Worm (Caenorhabditis elegans) whole organism, mixed stage, embryonic: Measurements from ENCODE around the gene coq-8.

ENCODE experiments used
- M03D4.4 ChIP-seq: sonication (generic microtip); optimal IDR thresholded peaks from 2 replicates; lab custom pipeline; 2017; ENCODE audit warnings: mild to moderate bottlenecking, missing genetic modification characterization, missing compliant biosample characterization
- bed-3 ChIP-seq: fragments of 200-800 bp; sonication (Bioruptor generic); optimal IDR thresholded peaks from 3 replicates; lab custom pipeline; 2018; ENCODE audit warnings: mild to moderate bottlenecking, missing genetic modification characterization, moderate library complexity, missing compliant biosample characterization
- blmp-1 ChIP-seq: fragments of 150-350 bp; optimal IDR thresholded peaks from 2 replicates; lab custom pipeline; 2014; ENCODE audit warnings: missing biosample characterization, missing genetic modification characterization
- ceh-39 ChIP-seq: fragments of 150-350 bp; optimal IDR thresholded peaks from 2 replicates; lab custom pipeline; 2014; ENCODE audit warnings: missing biosample characterization, missing genetic modification characterization
- ceh-83 ChIP-seq: fragments of 200-800 bp; sonication (Bioruptor generic); optimal IDR thresholded peaks from 2 replicates; lab custom pipeline; 2018; ENCODE audit warnings: mild to moderate bottlenecking, missing genetic modification characterization, missing compliant biosample characterization
- ces-1 ChIP-seq: fragments of 150-350 bp; optimal IDR thresholded peaks from 2 replicates; lab custom pipeline; 2014; ENCODE audit warnings: missing biosample characterization, missing genetic modification reagents, missing genetic modification characterization
- cnd-1 ChIP-seq: fragments of 200-800 bp; sonication (Bioruptor generic); optimal IDR thresholded peaks from 2 replicates; lab custom pipeline; 2018; ENCODE audit warnings: mild to moderate bottlenecking, missing genetic modification characterization, missing compliant biosample characterization
- elt-1 ChIP-seq: sonication (generic microtip); optimal IDR thresholded peaks from 2 replicates; lab custom pipeline; 2017; ENCODE audit warnings: missing genetic modification characterization, mild to moderate bottlenecking, missing compliant biosample characterization, antibody characterized with exemption, moderate library complexity, borderline replicate concordance; ENCODE audit not compliant: insufficient read depth
- elt-3 ChIP-seq: fragments of 150-350 bp; optimal IDR thresholded peaks from 2 replicates; lab custom pipeline; 2014; ENCODE audit warnings: missing biosample characterization, missing genetic modification characterization
- flh-1 ChIP-seq: fragments of 200-800 bp; sonication (Bioruptor generic); optimal IDR thresholded peaks from 2 replicates; lab custom pipeline; 2018; ENCODE audit warnings: mild to moderate bottlenecking, missing genetic modification characterization, moderate library complexity, missing compliant biosample characterization
- ham-2 ChIP-seq: fragments of 200-800 bp; sonication (Bioruptor generic); optimal IDR thresholded peaks from 2 replicates; lab custom pipeline; 2018; ENCODE audit warnings: mild to moderate bottlenecking, missing genetic modification characterization, missing compliant biosample characterization
- lin-13 ChIP-seq: fragments of 150-350 bp; optimal IDR thresholded peaks from 2 replicates; lab custom pipeline; 2014; ENCODE audit warnings: missing biosample characterization, missing genetic modification characterization
- lin-32 ChIP-seq: fragments of 200-800 bp; sonication (Bioruptor generic); optimal IDR thresholded peaks from 2 replicates; lab custom pipeline; 2018; ENCODE audit warnings: mild to moderate bottlenecking, missing genetic modification characterization, missing compliant biosample characterization
- lsy-2 ChIP-seq: fragments of 150-350 bp; optimal IDR thresholded peaks from 2 replicates; lab custom pipeline; 2014; ENCODE audit warnings: missing biosample characterization, missing genetic modification characterization
- mab-5 ChIP-seq: fragments of 150-350 bp; optimal IDR thresholded peaks from 2 replicates; lab custom pipeline; 2014; ENCODE audit warnings: missing biosample characterization, missing genetic modification characterization
- mep-1 ChIP-seq: fragments of 150-350 bp; optimal IDR thresholded peaks from 2 replicates; lab custom pipeline; 2017; ENCODE audit warnings: missing biosample characterization, missing genetic modification reagents, missing genetic modification characterization, inconsistent platforms
- mls-2 ChIP-seq: sonication (generic microtip); optimal IDR thresholded peaks from 2 replicates; lab custom pipeline; 2016; ENCODE audit warnings: mild to moderate bottlenecking, missing genetic modification characterization, moderate library complexity, missing compliant biosample characterization
- nhr-12 ChIP-seq: fragments of 150-350 bp; optimal IDR thresholded peaks from 2 replicates; lab custom pipeline; 2014; ENCODE audit warnings: missing biosample characterization, missing genetic modification characterization
- nhr-2 ChIP-seq: fragments of 150-350 bp; optimal IDR thresholded peaks from 2 replicates; lab custom pipeline; 2014; ENCODE audit warnings: missing biosample characterization, missing genetic modification characterization
- nhr-237 ChIP-seq: fragments of 150-350 bp; optimal IDR thresholded peaks from 2 replicates; lab custom pipeline; 2014; ENCODE audit warnings: missing biosample characterization, missing genetic modification characterization
- nhr-28 ChIP-seq: fragments of 150-350 bp; optimal IDR thresholded peaks from 2 replicates; lab custom pipeline; 2014; ENCODE audit warnings: missing biosample characterization, missing genetic modification characterization
- nhr-76 ChIP-seq: sonication (generic microtip); optimal IDR thresholded peaks from 2 replicates; lab custom pipeline; 2017; ENCODE audit warnings: missing biosample characterization, missing genetic modification characterization
- pha-4 ChIP-seq: fragments of 150-350 bp; optimal IDR thresholded peaks from 2 replicates; lab custom pipeline; 2018; ENCODE audit warnings: missing biosample characterization, missing genetic modification reagents, missing genetic modification characterization
- sem-2 ChIP-seq: fragments of 200-800 bp; sonication (Bioruptor generic); optimal IDR thresholded peaks from 2 replicates; lab custom pipeline; 2018; ENCODE audit warnings: mild to moderate bottlenecking, missing genetic modification characterization, missing compliant biosample characterization
- snpc-4 ChIP-seq: fragments of 150-350 bp; optimal IDR thresholded peaks from 2 replicates; lab custom pipeline; 2014; ENCODE audit warnings: missing biosample characterization, missing genetic modification characterization
- sptf-1 ChIP-seq: sonication (generic microtip); optimal IDR thresholded peaks from 2 replicates; lab custom pipeline; 2017; ENCODE audit warnings: mild to moderate bottlenecking, missing genetic modification characterization, moderate library complexity, missing compliant biosample characterization
- unc-120 ChIP-seq: sonication (generic microtip); optimal IDR thresholded peaks from 2 replicates; lab custom pipeline; 2017; ENCODE audit warnings: missing genetic modification characterization, missing compliant biosample characterization; ENCODE audit not compliant: poor library complexity, severe bottlenecking
- unc-39 ChIP-seq: fragments of 150-350 bp; optimal IDR thresholded peaks from 2 replicates; lab custom pipeline; 2014; ENCODE audit warnings: missing biosample characterization, missing genetic modification characterization
- unc-62 ChIP-seq: fragments of 150-350 bp; optimal IDR thresholded peaks from 2 replicates; lab custom pipeline; 2014; ENCODE audit warnings: missing biosample characterization, missing genetic modification reagents, missing genetic modification characterization
- zip-8 ChIP-seq: fragments of 150-350 bp; optimal IDR thresholded peaks from 2 replicates; lab custom pipeline; 2014; ENCODE audit warnings: missing biosample characterization, missing genetic modification characterization
- ztf-11 ChIP-seq: fragments of 150-350 bp; optimal IDR thresholded peaks from 2 replicates; lab custom pipeline; 2014; ENCODE audit warnings: missing biosample characterization, missing genetic modification characterization

Gene coq-8

ce11 chrIII:4849739-4850138 lies 13.5 kb upstream of the coq-8 start, which contains the start of gene nonu-1:
nonu-1 (minus strand) TSS chrIII:4849907.
- TF ChIP-seq snpc-4 (no peak), lin-32 (no peak), M03D4.4 (tag; lab: Kevin White, UChicago) (no peak), ham-2 (GFP tag; lab: Kevin White, UChicago) (no peak), flh-1 (no peak), mls-2 (tag; lab: Kevin White, UChicago) (no peak), cnd-1 (tag; lab: Kevin White, UChicago) (no peak), ceh-39 (tag; lab: Kevin White, UChicago) (no peak), unc-120 (tag; lab: Kevin White, UChicago) (no peak), nhr-237 (tag; lab: Kevin White, UChicago) (no peak), lin-13 (tag; lab: Kevin White, UChicago) (no peak), zip-8 (tag; lab: Kevin White, UChicago) (no peak), sem-2 (GFP tag; lab: Kevin White, UChicago) (no peak), elt-1 (no peak), nhr-76 (tag; lab: Kevin White, UChicago) (no peak), ceh-83 (GFP tag; lab: Kevin White, UChicago) (no peak), nhr-12 (tag; lab: Kevin White, UChicago) (no peak), pha-4 (tag; lab: Kevin White, UChicago) (no peak)

DNA sequence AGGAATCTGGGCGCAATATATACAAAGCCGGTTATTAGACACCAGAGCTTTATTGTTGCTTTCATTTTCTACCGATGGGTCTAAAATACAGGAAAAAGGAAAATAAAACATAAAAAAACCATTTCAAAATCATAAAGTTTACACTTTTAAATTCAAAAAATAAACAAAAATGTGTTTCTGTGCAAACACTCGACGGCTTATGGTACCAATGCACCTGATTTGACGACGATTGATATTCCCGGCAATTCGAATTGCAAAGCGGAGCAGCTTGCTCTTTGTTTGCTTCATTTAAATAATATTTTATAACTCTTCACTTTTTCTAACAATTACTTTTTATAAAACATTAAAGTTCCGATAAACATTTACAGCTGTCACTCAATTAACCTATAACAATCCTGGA lies 13.1 kb upstream of the coq-8 start, which contains the start of gene F26A1.1:
F26A1.1 (plus strand) TSS at position 369 of the 400 bp plus-strand sequence.
- TF ChIP-seq nhr-237 (tag; lab: Kevin White, UChicago), result peak; percentile 19
- TF ChIP-seq pha-4 (tag; lab: Kevin White, UChicago), result peak; percentile 41
- no peak for TF ChIP-seq bed-3 (GFP tag; lab: Kevin White, UChicago)
- TF ChIP-seq snpc-4, result no peak
- TF ChIP-seq mep-1, result peak; percentile 23
- TF ChIP-seq ces-1 (GFP tag; lab: Kevin White, UChicago), result peak; percentile 5
- no peak for TF ChIP-seq cnd-1 (tag; lab: Kevin White, UChicago)
- TF ChIP-seq lsy-2 (tag; lab: Kevin White, UChicago), result peak; percentile 52

- TF ChIP-seq sem-2 (GFP tag; lab: Kevin White, UChicago), result no peak
- no peak for TF ChIP-seq elt-1
- no peak for TF ChIP-seq lin-32
- TF ChIP-seq ztf-11 (tag; lab: Kevin White, UChicago), result no peak
- TF ChIP-seq ceh-39 (tag; lab: Kevin White, UChicago), result no peak
- TF ChIP-seq mab-5 (tag; lab: Kevin White, UChicago), result no peak
- TF ChIP-seq mls-2 (tag; lab: Kevin White, UChicago), result no peak
- TF ChIP-seq nhr-12 (tag; lab: Kevin White, UChicago), result no peak
- TF ChIP-seq nhr-237 (tag; lab: Kevin White, UChicago), result no peak
- TF ChIP-seq ceh-83 (GFP tag; lab: Kevin White, UChicago), result no peak
- no peak for TF ChIP-seq nhr-2
- TF ChIP-seq unc-120 (tag; lab: Kevin White, UChicago), result no peak
- no peak for TF ChIP-seq blmp-1 (tag; lab: Kevin White, UChicago)
Observed at ce11 chrIII:4852025-4852424, 11.2 kb upstream of the coq-8 start, which contains the start of gene ced-4. ced-4 (plus strand) TSS chrIII:4852325.

- TF ChIP-seq mls-2 (tag; lab: Kevin White, UChicago) (no peak), mep-1 (no peak), ham-2 (GFP tag; lab: Kevin White, UChicago) (no peak), sem-2 (GFP tag; lab: Kevin White, UChicago) (no peak), lin-13 (tag; lab: Kevin White, UChicago) (no peak), nhr-237 (tag; lab: Kevin White, UChicago) (no peak), ztf-11 (tag; lab: Kevin White, UChicago) (no peak)
Observed at ce11 chrIII:4854918-4855317, 8.3 kb upstream of the coq-8 start, which contains the start of gene C35D10.8. C35D10.8 (plus strand) TSS chrIII:4855218.

ce11 chrIII:4856109-4856508 lies 7.1 kb upstream of the coq-8 start, which contains the start of gene C35D10.7:
C35D10.7 (plus strand) TSS chrIII:4856193.
- TF ChIP-seq flh-1 (no peak), nhr-76 (tag; lab: Kevin White, UChicago) (no peak), ceh-39 (tag; lab: Kevin White, UChicago) (no peak), mep-1 (no peak), nhr-237 (tag; lab: Kevin White, UChicago) (no peak), lsy-2 (tag; lab: Kevin White, UChicago) (no peak), mab-5 (tag; lab: Kevin White, UChicago) (no peak), unc-39 (no peak), ztf-11 (tag; lab: Kevin White, UChicago) (no peak), snpc-4 (no peak)

DNA sequence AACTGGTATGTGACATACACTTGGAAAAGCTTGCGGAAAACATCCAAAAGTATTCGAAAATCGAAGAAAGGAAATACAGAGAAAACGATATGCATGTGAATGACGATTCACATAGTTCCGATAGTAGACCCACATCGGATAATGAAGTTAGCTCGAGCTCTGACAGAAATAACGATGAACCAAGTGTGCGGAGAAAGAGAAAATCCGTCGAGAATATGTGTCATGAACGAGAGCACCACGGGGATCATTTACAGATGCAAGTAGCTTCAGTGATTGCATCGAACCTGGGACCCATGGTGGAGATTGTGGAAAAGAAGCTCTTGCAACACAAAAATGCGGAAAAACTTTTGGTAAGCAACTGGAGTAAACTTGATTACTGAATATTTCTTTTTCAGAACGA lies 6.2 kb upstream of the coq-8 start:
- no peak for TF ChIP-seq nhr-76 (tag; lab: Kevin White, UChicago)
- no peak for TF ChIP-seq lin-32
- no peak for TF ChIP-seq unc-62 (GFP tag; lab: Kevin White, UChicago)
- TF ChIP-seq mls-2 (tag; lab: Kevin White, UChicago), result no peak
- TF ChIP-seq elt-1, result no peak
- no peak for TF ChIP-seq cnd-1 (tag; lab: Kevin White, UChicago)
- no peak for TF ChIP-seq elt-3 (tag; lab: Kevin White, UChicago)
- TF ChIP-seq mep-1, result no peak
- no peak for TF ChIP-seq M03D4.4 (tag; lab: Kevin White, UChicago)
- TF ChIP-seq pha-4 (tag; lab: Kevin White, UChicago), result no peak
- no peak for TF ChIP-seq nhr-28 (tag; lab: Kevin White, UChicago)
- no peak for TF ChIP-seq ceh-39 (tag; lab: Kevin White, UChicago)
- no peak for TF ChIP-seq sptf-1 (tag; lab: Kevin White, UChicago)
- TF ChIP-seq ceh-83 (GFP tag; lab: Kevin White, UChicago), result no peak
- TF ChIP-seq blmp-1 (tag; lab: Kevin White, UChicago), result no peak
- TF ChIP-seq nhr-237 (tag; lab: Kevin White, UChicago), result no peak
- no peak for TF ChIP-seq sem-2 (GFP tag; lab: Kevin White, UChicago)
- TF ChIP-seq ham-2 (GFP tag; lab: Kevin White, UChicago), result no peak
- no peak for TF ChIP-seq nhr-12 (tag; lab: Kevin White, UChicago)
- no peak for TF ChIP-seq ces-1 (GFP tag; lab: Kevin White, UChicago)
